Worm (Caenorhabditis elegans): Measurements from ENCODE around the gene acl-14.

acl-14 gene

DNA sequence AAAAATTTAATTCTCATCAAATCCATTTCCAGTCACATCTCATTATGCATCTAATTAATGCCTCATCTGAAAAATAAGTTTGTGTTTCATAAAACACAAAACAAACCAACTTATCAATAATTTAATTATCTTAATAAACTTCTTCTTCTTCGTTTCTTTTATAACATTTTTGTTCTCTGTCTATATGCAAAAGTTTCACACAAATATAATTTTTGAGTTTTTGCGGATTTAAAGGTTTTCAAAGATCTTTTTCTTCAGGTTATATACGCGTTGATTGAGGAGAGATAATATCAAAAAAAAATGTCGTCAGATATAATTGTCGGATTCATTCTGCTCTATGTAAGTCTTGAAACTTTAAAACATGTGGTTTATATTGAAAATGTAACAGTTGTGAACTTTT, 16.3 kb upstream of the acl-14 start, which contains the start of gene srx-47:
Gene srx-47, plus strand, starts transcription at position 301 of the 400 bp plus-strand sequence.
- TF ChIP-seq efl-1 (optimal IDR thresholded peaks at IDR 0.05) (no peak), efl-1 (GFP tag; optimal IDR thresholded peaks at IDR 0.05 in 1 of 2) (peak in 1 of 2 experiments; percentile 10), snu-23 (GFP tag; optimal IDR thresholded peaks at IDR 0.05) (no peak)

DNA sequence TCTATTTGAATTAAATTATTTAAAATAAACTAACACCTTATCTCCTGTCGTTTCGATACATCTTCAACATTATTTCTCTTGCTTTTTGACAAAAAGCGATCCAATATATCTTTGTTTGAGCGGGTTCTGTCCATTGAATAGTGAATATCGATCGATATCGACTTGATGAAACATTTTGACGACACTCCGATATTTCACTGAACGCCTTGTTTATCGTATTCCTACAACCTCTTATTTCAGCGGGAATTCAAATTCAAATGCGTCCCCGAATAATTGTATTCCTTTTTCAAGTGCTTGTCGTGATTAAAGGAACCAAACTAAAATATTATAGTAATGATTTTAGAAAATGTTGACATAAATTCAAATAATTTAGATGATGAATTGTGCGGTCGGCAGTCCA, 13.4 kb upstream of the acl-14 start, which contains the start of the genes K07B1.7 and try-5:
Gene K07B1.7, minus strand, starts transcription at position 159 of the 400 bp plus-strand sequence.
Gene try-5, plus strand, starts transcription at position 241 of the 400 bp plus-strand sequence.
- TF ChIP-seq ztf-11 (tag; optimal IDR thresholded peaks at IDR 0.05) (no peak), pax-3 (tag; optimal IDR thresholded peaks at IDR 0.05) (no peak), unc-86 (tag; optimal IDR thresholded peaks at IDR 0.05) (peak; percentile 26), Y116A8C.19 (tag; optimal IDR thresholded peaks at IDR 0.05; ENCODE audit: borderline replicate concordance) (no peak), efl-3 (GFP tag; optimal IDR thresholded peaks at IDR 0.05) (no peak), ceh-82 (tag; optimal IDR thresholded peaks at IDR 0.05) (peak; percentile 45 to 72 (median 65)), ceh-8 (GFP tag; optimal IDR thresholded peaks at IDR 0.05) (peak; percentile 34), zip-4 (GFP tag; optimal IDR thresholded peaks at IDR 0.05) (no peak), C16A3.4 (tag; optimal IDR thresholded peaks at IDR 0.05) (peak; percentile 82), irx-1 (tag; optimal IDR thresholded peaks at IDR 0.05) (peak; percentile 8), sox-4 (tag; optimal IDR thresholded peaks at IDR 0.05) (no peak), ceh-88 (GFP tag; IDR thresholded peaks at IDR 0.05) (no peak), egl-13 (tag; optimal IDR thresholded peaks at IDR 0.05) (peak; percentile 25), lin-13 (GFP tag; optimal IDR thresholded peaks at IDR 0.05) (peak; percentile 61), alr-1 (tag; optimal IDR thresholded peaks at IDR 0.05; ENCODE audit: borderline replicate concordance) (no peak), dpl-1 (GFP tag; optimal IDR thresholded peaks at IDR 0.05) (peak; percentile 96 to 98 (median 96)), nhr-47 (tag; optimal IDR thresholded peaks at IDR 0.05) (peak; percentile 76), dsc-1 (tag; optimal IDR thresholded peaks at IDR 0.05) (peak; percentile 48), pag-3 (tag; optimal IDR thresholded peaks at IDR 0.05; ENCODE audit: borderline replicate concordance, insufficient read depth) (no peak), nhr-84 (tag; optimal IDR thresholded peaks at IDR 0.05) (no peak), unc-62 (GFP tag; optimal IDR thresholded peaks at IDR 0.05) (no peak), blmp-1 (tag; optimal IDR thresholded peaks at IDR 0.05) (peak; percentile 64), hlh-4 (tag; optimal IDR thresholded peaks at IDR 0.05) (no peak), nhr-28 (tag; optimal IDR thresholded peaks at IDR 0.05) (no peak), fkh-8 (tag; optimal IDR thresholded peaks at IDR 0.05) (peak; percentile 43), nhr-237 (tag; optimal IDR thresholded peaks at IDR 0.05) (no peak), C34B4.2 (tag; optimal IDR thresholded peaks at IDR 0.05) (no peak), hpl-2 (GFP tag; optimal IDR thresholded peaks at IDR 0.05) (no peak), elt-3 (tag; optimal IDR thresholded peaks at IDR 0.05) (peak in 2 of 6 experiments; percentile 0 to 46), tbx-2 (tag; optimal IDR thresholded peaks at IDR 0.05) (peak; percentile 58), lin-35 (GFP tag; optimal IDR thresholded peaks at IDR 0.05) (peak; percentile 99), nhr-76 (tag; optimal IDR thresholded peaks at IDR 0.05) (no peak), nhr-77 (tag; optimal IDR thresholded peaks at IDR 0.05) (peak; percentile 24), lin-14 (GFP tag; optimal IDR thresholded peaks at IDR 0.05) (peak; percentile 68), fkh-4 (tag; optimal IDR thresholded peaks at IDR 0.05; ENCODE audit: borderline replicate concordance) (no peak), tlp-1 (tag; optimal IDR thresholded peaks at IDR 0.05) (no peak), swsn-7 (tag; optimal IDR thresholded peaks at IDR 0.05) (peak; percentile 56), lir-3 (tag; optimal IDR thresholded peaks at IDR 0.05; ENCODE audit: poor library complexity) (no peak), mdl-1 (tag; optimal IDR thresholded peaks at IDR 0.05) (peak in 1 of 2 experiments; percentile 49), lsy-2 (tag; optimal IDR thresholded peaks at IDR 0.05) (peak; percentile 70 to 90), rnt-1 (tag; optimal IDR thresholded peaks at IDR 0.05) (peak; percentile 74), fos-1 (tag; optimal IDR thresholded peaks at IDR 0.05) (no peak), nhr-71 (tag; optimal IDR thresholded peaks at IDR 0.05) (peak; percentile 77), elt-2 (tag; optimal IDR thresholded peaks at IDR 0.05) (no peak), F16B12.6 (tag; optimal IDR thresholded peaks at IDR 0.05) (peak; percentile 42), nhr-11 (tag; optimal IDR thresholded peaks at IDR 0.05) (peak; percentile 36), nhr-20 (tag; optimal IDR thresholded peaks at IDR 0.05) (peak; percentile 68), zag-1 (tag; optimal IDR thresholded peaks at IDR 0.05) (no peak)
